Fruit fly (Drosophila melanogaster) whole organism, wandering third instar larva: ENCODE results near the gene Sfp24Bb.
A peak's percentile ranks its signal among the peaks of the same experiment; 100 is the strongest.

Experiments
- Abd-B ChIP-seq: fragments of >200 bp; optimal IDR thresholded peaks from 2 replicates; lab custom pipeline; 2017; ENCODE audit warnings: missing biosample characterization, missing genetic modification characterization
- CrebA ChIP-seq: fragments of 200-800 bp; sonication (Bioruptor generic); optimal IDR thresholded peaks from 2 replicates; lab custom pipeline; 2016; ENCODE audit warnings: missing biosample characterization, mild to moderate bottlenecking, missing genetic modification characterization, borderline replicate concordance
- Dif ChIP-seq: fragments of 200-275, 200-300 bp; sonication (Bioruptor generic); optimal IDR thresholded peaks from 2 replicates; lab custom pipeline; 2018; ENCODE audit warnings: missing biosample characterization, missing genetic modification characterization; ENCODE audit not compliant: partially characterized antibody
- HLH106 ChIP-seq: fragments of 200-800 bp; optimal IDR thresholded peaks from 3 replicates; lab custom pipeline; 2019; ENCODE audit warnings: missing biosample characterization, mild to moderate bottlenecking, missing genetic modification characterization, moderate library complexity
- Hnf4 ChIP-seq: fragments of 200-800 bp; sonication (Bioruptor generic); optimal IDR thresholded peaks from 2 replicates; lab custom pipeline; 2016; ENCODE audit warnings: missing biosample characterization, mild to moderate bottlenecking, missing genetic modification characterization
- Hr78 ChIP-seq: fragments of >200 bp; optimal IDR thresholded peaks from 2 replicates; lab custom pipeline; 2017; ENCODE audit warnings: missing biosample characterization, missing genetic modification characterization
- Hr83 ChIP-seq: fragments of 200-300 bp; sonication (Bioruptor generic); optimal IDR thresholded peaks from 2 replicates; lab custom pipeline; 2016; ENCODE audit warnings: missing biosample characterization, mild to moderate bottlenecking, missing genetic modification characterization, moderate library complexity; ENCODE audit not compliant: poor library complexity, severe bottlenecking
- Myc ChIP-seq: fragments of >200 bp; optimal IDR thresholded peaks from 2 replicates; lab custom pipeline; 2017
- N ChIP-seq: fragments of >200 bp; optimal IDR thresholded peaks from 2 replicates; lab custom pipeline; 2018; ENCODE audit warnings: missing biosample characterization, missing external identifiers, missing genetic modification characterization
- OdsH ChIP-seq: fragments of 200-800 bp; sonication (Bioruptor generic); optimal IDR thresholded peaks from 2 replicates; lab custom pipeline; 2016; ENCODE audit warnings: missing biosample characterization, mild to moderate bottlenecking, missing genetic modification characterization
- Rel ChIP-seq, 2 experiments: fragments of 200-800 bp; sonication (Bioruptor generic) in 1 of 2; optimal IDR thresholded peaks; 2 replicates in 1 of 2; 3 replicates in 1 of 2; lab custom pipeline; 2016 to 2019; ENCODE audit warnings: mild to moderate bottlenecking in 2 of 2, missing biosample characterization in 2 of 2, missing genetic modification characterization in 2 of 2, moderate library complexity in 1 of 2
- Sp1 ChIP-seq: fragments of 200-800 bp; sonication (Bioruptor generic); optimal IDR thresholded peaks from 3 replicates; lab custom pipeline; 2019; ENCODE audit warnings: missing biosample characterization, mild to moderate bottlenecking, missing genetic modification characterization, moderate library complexity
- Vsx2 ChIP-seq: fragments of 200-300, 225-300 bp; sonication (Bioruptor generic); optimal IDR thresholded peaks from 2 replicates; lab custom pipeline; 2018; ENCODE audit warnings: missing biosample characterization, missing genetic modification characterization; ENCODE audit not compliant: partially characterized antibody
- br ChIP-seq: fragments of 200-800 bp; sonication (Bioruptor generic); optimal IDR thresholded peaks from 2 replicates; lab custom pipeline; 2016; ENCODE audit warnings: missing biosample characterization, missing genetic modification characterization
- brk ChIP-seq: fragments of 200-800 bp; sonication (Bioruptor generic); optimal IDR thresholded peaks from 2 replicates; lab custom pipeline; 2016; ENCODE audit warnings: missing biosample characterization, mild to moderate bottlenecking, missing genetic modification characterization
- dl ChIP-seq, 2 experiments: fragments of 175-275, 200-275 bp in 1 of 2; fragments of 200-275 bp in 1 of 2; sonication (Bioruptor generic); optimal IDR thresholded peaks; lab custom pipeline; 2018; ENCODE audit warnings: mild to moderate bottlenecking in 2 of 2, missing biosample characterization in 2 of 2, missing genetic modification characterization in 2 of 2, moderate library complexity in 2 of 2; ENCODE audit not compliant: partially characterized antibody in 2 of 2, insufficient read depth in 1 of 2
- dmrt93B ChIP-seq: fragments of 200-800 bp; sonication (Bioruptor generic); optimal IDR thresholded peaks from 2 replicates; lab custom pipeline; 2018; ENCODE audit warnings: missing biosample characterization, mild to moderate bottlenecking, missing genetic modification characterization
- ey ChIP-seq: fragments of 200-800 bp; sonication (Bioruptor generic); optimal IDR thresholded peaks from 2 replicates; lab custom pipeline; 2016; ENCODE audit warnings: missing biosample characterization, missing genetic modification characterization
- foxo ChIP-seq, 2 experiments: fragments of 200-800 bp; sonication (Bioruptor generic); optimal IDR thresholded peaks; 2 replicates in 1 of 2; 3 replicates in 1 of 2; lab custom pipeline; 2016 to 2017; ENCODE audit warnings: missing biosample characterization in 2 of 2, missing genetic modification characterization in 2 of 2
- fru ChIP-seq: fragments of 200-800 bp; sonication (Bioruptor generic); optimal IDR thresholded peaks from 3 replicates; lab custom pipeline; 2016; ENCODE audit warnings: missing biosample characterization, mild to moderate bottlenecking, missing genetic modification characterization
- h ChIP-seq: fragments of 200-800 bp; sonication (Bioruptor generic); optimal IDR thresholded peaks from 3 replicates; lab custom pipeline; 2016; ENCODE audit warnings: missing biosample characterization, mild to moderate bottlenecking, missing genetic modification characterization
- jim ChIP-seq: fragments of 175-275, 200-325 bp; sonication (Bioruptor generic); optimal IDR thresholded peaks from 2 replicates; lab custom pipeline; 2016; ENCODE audit warnings: missing biosample characterization, mild to moderate bottlenecking, missing genetic modification characterization
- pan ChIP-seq: fragments of >200 bp; optimal IDR thresholded peaks from 2 replicates; lab custom pipeline; 2017
- psq ChIP-seq: fragments of 200-800 bp; sonication (Bioruptor generic); optimal IDR thresholded peaks from 3 replicates; lab custom pipeline; 2017; ENCODE audit warnings: missing biosample characterization, mild to moderate bottlenecking, missing genetic modification characterization, moderate library complexity
- rgr ChIP-seq: fragments of 200-800 bp; sonication (Bioruptor generic); optimal IDR thresholded peaks from 3 replicates; lab custom pipeline; 2016; ENCODE audit warnings: missing biosample characterization, mild to moderate bottlenecking, missing genetic modification characterization
- sv ChIP-seq: fragments of 200-800 bp; sonication (Bioruptor generic); optimal IDR thresholded peaks from 3 replicates; lab custom pipeline; 2016; ENCODE audit warnings: missing biosample characterization, missing genetic modification characterization
- tai ChIP-seq: sonication (Bioruptor generic); optimal IDR thresholded peaks from 2 replicates; lab custom pipeline; 2016; ENCODE audit warnings: missing biosample characterization, missing genetic modification characterization
- usp ChIP-seq: fragments of >200 bp; optimal IDR thresholded peaks from 2 replicates; lab custom pipeline; 2017; ENCODE audit warnings: missing biosample characterization, missing genetic modification characterization
- woc ChIP-seq: sonication (Bioruptor generic); optimal IDR thresholded peaks from 2 replicates; lab custom pipeline; 2016; ENCODE audit warnings: missing biosample characterization, mild to moderate bottlenecking, missing genetic modification characterization

Gene Sfp24Bb

DNA sequence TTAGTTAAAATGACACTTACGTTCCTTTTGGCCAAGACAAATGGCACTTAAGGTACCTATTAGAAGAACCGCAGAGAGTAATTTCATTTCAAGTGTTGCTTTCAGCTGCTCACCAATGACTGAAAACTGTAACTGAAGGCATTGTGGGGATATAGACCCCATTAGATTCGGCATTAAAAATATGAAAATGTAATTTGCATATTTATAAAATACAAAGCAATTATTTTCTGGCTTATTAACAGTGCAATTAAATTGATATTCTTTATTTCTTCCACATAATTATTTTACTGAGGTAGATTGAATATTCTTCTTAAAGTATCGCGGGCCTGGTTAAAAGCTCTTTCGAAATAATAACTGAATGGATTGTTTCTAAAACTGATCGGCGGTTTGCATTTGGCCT lies 541 bp downstream of the Sfp24Bb start, which contains the start of gene Sfp24Bd:
Gene Sfp24Bd, minus strand, starts transcription at position 101 of the 400 bp plus-strand sequence.
- TF ChIP-seq CrebA (GFP tag; lab: Kevin White, UChicago) = no peak
- TF ChIP-seq fru (GFP tag; lab: Kevin White, UChicago) = no peak

DNA sequence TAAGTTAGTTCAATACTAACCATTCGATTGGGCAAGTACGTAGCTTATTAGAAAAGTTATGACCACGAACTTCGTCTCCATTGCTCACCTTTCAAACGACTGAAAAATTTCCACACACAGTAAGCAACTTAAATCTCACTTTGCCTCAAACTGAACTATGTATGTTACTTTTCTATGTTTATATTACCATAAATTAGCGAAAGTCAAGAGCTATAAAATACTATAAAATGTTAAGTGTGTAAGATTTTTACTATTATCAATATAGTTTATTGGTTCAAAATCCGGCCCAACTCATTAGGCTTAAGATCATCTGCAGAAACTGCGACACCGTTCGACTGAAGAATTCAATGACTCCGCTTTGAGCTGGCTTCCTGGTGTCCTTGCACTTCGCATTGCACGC lies 1.1 kb downstream of the Sfp24Bb start, which contains the start of gene Sfp24Ba:
Gene Sfp24Ba, minus strand, starts transcription at position 101 of the 400 bp plus-strand sequence.
- TF ChIP-seq psq (GFP tag; lab: Kevin White, UChicago) = no peak
- no peak for TF ChIP-seq Hr78 (GFP tag; lab: Kevin White, UChicago)
- TF ChIP-seq woc (GFP tag; lab: Kevin White, UChicago) = no peak
- no peak for TF ChIP-seq Vsx2

DNA sequence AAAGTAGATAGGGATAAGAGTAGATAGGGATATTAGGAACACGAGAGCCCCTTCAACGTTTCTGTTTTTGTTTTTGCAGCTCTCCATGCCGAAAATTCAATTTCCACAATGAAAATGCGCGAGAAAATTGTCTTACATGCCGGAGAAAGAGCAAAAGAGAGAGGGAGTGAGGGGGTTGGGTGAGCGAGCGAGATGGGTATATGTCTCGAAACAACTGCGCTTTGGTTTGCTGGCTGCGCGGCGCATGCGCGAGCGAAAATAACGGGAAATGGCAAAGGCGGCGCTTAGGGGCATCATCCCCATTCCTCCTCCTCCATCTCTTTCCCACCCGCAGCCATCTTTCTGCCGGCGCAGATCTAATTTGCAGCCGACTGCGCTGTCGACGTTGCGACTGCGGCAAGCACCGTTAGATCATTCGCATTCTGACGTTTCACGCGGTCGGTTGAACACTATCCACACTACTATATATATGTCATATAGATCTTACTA lies 7.2 kb downstream of the Sfp24Bb start, which contains the start of gene Drgx:
Gene Drgx, plus strand, starts transcription at position 439 of the 489 bp plus-strand sequence.
- peak in 1 of 2 experiments; percentile 29 for TF ChIP-seq dl (GFP tag; optimal IDR thresholded peaks at IDR 0.05; lab: Kevin White, UChicago; ENCODE audit: insufficient read depth in 1 of 2, partially characterized antibody in 2 of 2)
- no peak for TF ChIP-seq N (GFP tag; lab: Kevin White, UChicago)
- peak; percentile 54 for TF ChIP-seq Vsx2
- peak; percentile 42 for TF ChIP-seq Dif (GFP tag; lab: Kevin White, UChicago)
- no peak for TF ChIP-seq dmrt93B (GFP tag; lab: Kevin White, UChicago)

DNA sequence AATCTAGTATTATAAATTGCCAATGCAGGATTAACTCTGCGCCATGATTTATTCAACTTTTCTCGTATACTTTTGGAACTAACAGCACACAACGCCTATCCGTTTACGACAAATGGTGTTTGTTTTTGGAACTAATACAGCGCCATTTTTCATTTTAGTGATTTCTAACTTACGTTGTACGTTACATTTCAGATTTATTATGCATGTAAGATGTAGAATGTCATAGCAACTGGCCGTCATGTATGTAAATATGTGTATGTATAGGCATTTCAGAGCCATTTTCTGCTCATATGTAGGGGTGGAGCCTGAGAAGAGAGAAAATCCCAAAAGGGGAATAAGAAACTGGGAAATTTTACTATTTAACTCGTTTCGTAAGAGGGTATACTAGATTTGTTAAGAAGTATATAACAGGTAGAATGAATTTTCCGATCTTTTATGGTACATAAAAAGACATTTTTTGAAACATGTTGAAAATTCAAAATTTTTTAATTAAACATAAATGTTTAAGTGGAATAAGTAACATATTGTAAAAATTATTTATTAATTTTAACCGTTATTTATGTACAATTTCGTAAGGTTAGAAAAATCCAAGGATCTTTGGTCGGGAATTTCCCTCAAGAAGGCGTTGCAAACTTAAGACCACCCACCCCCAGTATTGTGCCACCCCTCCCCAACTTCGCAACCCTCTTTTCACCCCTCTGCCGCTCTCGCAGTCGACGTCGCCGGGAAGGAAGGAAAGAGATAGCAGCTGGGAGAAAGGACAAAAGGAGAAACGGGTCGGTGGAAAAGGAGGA lies 12.0 kb downstream of the Sfp24Bb start:
- TF ChIP-seq dmrt93B (GFP tag; lab: Kevin White, UChicago) (peak; percentile 26), fru (GFP tag; lab: Kevin White, UChicago) (peak; percentile 33), psq (GFP tag; lab: Kevin White, UChicago) (no peak), rgr (peak; percentile 34), ey (GFP tag; lab: Kevin White, UChicago) (peak; percentile 43), N (GFP tag; lab: Kevin White, UChicago) (no peak), Dif (GFP tag; lab: Kevin White, UChicago) (no peak), pan (lab: Kevin White, UChicago) (no peak), tai (GFP tag; lab: Kevin White, UChicago) (peak; percentile 46), CrebA (GFP tag; lab: Kevin White, UChicago) (peak; percentile 60), foxo (GFP tag; optimal IDR thresholded peaks at IDR 0.05; lab: Kevin White, UChicago) (peak in 1 of 2 experiments; percentile 63), Myc (lab: Kevin White, UChicago) (peak; percentile 90), usp (GFP tag; lab: Kevin White, UChicago) (no peak), h (GFP tag; lab: Kevin White, UChicago) (peak; percentile 45), jim (GFP tag; lab: Kevin White, UChicago) (no peak), woc (GFP tag; lab: Kevin White, UChicago) (no peak), OdsH (GFP tag; lab: Kevin White, UChicago) (peak; percentile 7), sv (GFP tag; lab: Kevin White, UChicago) (no peak), Rel (GFP tag; optimal IDR thresholded peaks at IDR 0.05; lab: Kevin White, UChicago) (no peak), Rel (tag; optimal IDR thresholded peaks at IDR 0.05; lab: Kevin White, UChicago) (no peak), Hr83 (no peak), Sp1 (GFP tag; lab: Kevin White, UChicago) (no peak), Abd-B (GFP tag; lab: Kevin White, UChicago) (no peak), br (GFP tag; lab: Kevin White, UChicago) (no peak), dl (GFP tag; optimal IDR thresholded peaks at IDR 0.05; lab: Kevin White, UChicago; ENCODE audit: insufficient read depth in 1 of 2, partially characterized antibody in 2 of 2) (no peak), Hr78 (GFP tag; lab: Kevin White, UChicago) (no peak), brk (peak; percentile 19), Hnf4 (peak; percentile 26), HLH106 (tag; lab: Kevin White, UChicago) (peak; percentile 50)
- TF ChIP-seq, all 38 proteins: peak for 13
